Fruit fly (Drosophila melanogaster) whole organism, embryonic: ENCODE measurements around the gene Try29F.

Experiments used
- Atf-2 ChIP-seq: fragments of 200-800 bp; sonication (Bioruptor generic); optimal IDR thresholded peaks from 2 replicates; lab custom pipeline; 2016; ENCODE audit warnings: missing biosample characterization, missing genetic modification characterization
- Awh ChIP-seq: fragments of 200-800 bp; sonication (Bioruptor generic); IDR thresholded peaks from 2 replicates; pipeline ENCODE4, ENCODE4 v1.3.6; 2022; ENCODE audit warnings: missing biosample characterization, missing genetic modification characterization
- BtbVII ChIP-seq: fragments of 200-800 bp; sonication (Bioruptor generic); optimal IDR thresholded peaks from 3 replicates; lab custom pipeline; 2017; ENCODE audit warnings: missing biosample characterization, mild to moderate bottlenecking, missing genetic modification characterization
- CG11456 ChIP-seq: fragments of 200-800 bp; sonication (Bioruptor generic); IDR thresholded peaks from 3 replicates; pipeline ENCODE4 v1.3.6; 2022; ENCODE audit warnings: missing biosample characterization, missing genetic modification characterization
- CG17361 ChIP-seq: fragments of 200-800 bp; sonication (Bioruptor generic); IDR thresholded peaks from 3 replicates; pipeline ENCODE4 v1.3.6; 2022; ENCODE audit warnings: missing biosample characterization, missing genetic modification characterization
- CG17385 ChIP-seq: fragments of 200-800 bp; sonication (Bioruptor generic); optimal IDR thresholded peaks from 3 replicates; lab custom pipeline; 2018; ENCODE audit warnings: missing biosample characterization, mild to moderate bottlenecking, missing genetic modification characterization
- CG2875 ChIP-seq: fragments of 200-800 bp; sonication (Bioruptor generic); optimal IDR thresholded peaks from 2 replicates; lab custom pipeline; 2017; ENCODE audit warnings: missing biosample characterization, mild to moderate bottlenecking, missing genetic modification characterization, missing genetic modification reagents
- CG30403 ChIP-seq: fragments of 200-800 bp; sonication (Bioruptor generic); optimal IDR thresholded peaks from 3 replicates; lab custom pipeline; 2016; ENCODE audit warnings: missing biosample characterization, missing genetic modification characterization
- CG31441 ChIP-seq: fragments of 200-800 bp; sonication (Bioruptor generic); IDR thresholded peaks from 2 replicates; pipeline ENCODE4 v1.3.6; 2022; ENCODE audit warnings: missing biosample characterization, missing genetic modification characterization
- CG32767 ChIP-seq: fragments of 200-800 bp; sonication (Bioruptor generic); IDR thresholded peaks from 2 replicates; pipeline ENCODE4 v1.3.6; 2022; ENCODE audit warnings: missing biosample characterization, missing genetic modification characterization
- CG34224 ChIP-seq: fragments of 200-800 bp; sonication (Bioruptor generic); IDR thresholded peaks from 3 replicates; pipeline ENCODE4 v1.3.6; 2022; ENCODE audit warnings: missing biosample characterization, missing genetic modification characterization; ENCODE audit not compliant: partially characterized antibody
- CG34422 ChIP-seq: fragments of 200-800 bp; sonication (Bioruptor generic); IDR thresholded peaks from 3 replicates; pipeline ENCODE4 v1.3.6; 2022; ENCODE audit warnings: missing biosample characterization, missing genetic modification characterization
- CG3847 ChIP-seq: fragments of 200-800 bp; sonication (Bioruptor generic); IDR thresholded peaks from 2 replicates; pipeline ENCODE4 v1.3.6; 2022; ENCODE audit warnings: missing biosample characterization, missing genetic modification characterization
- CG6765 ChIP-seq: fragments of 200-800 bp; sonication (Bioruptor generic); optimal IDR thresholded peaks from 3 replicates; lab custom pipeline; 2017; ENCODE audit warnings: missing biosample characterization, mild to moderate bottlenecking, missing genetic modification characterization
- CG6813 ChIP-seq: fragments of 200-800 bp; sonication (Bioruptor generic); optimal IDR thresholded peaks from 2 replicates; lab custom pipeline; 2017; ENCODE audit warnings: missing biosample characterization, missing genetic modification characterization, mild to moderate bottlenecking, moderate library complexity, missing genetic modification reagents
- CG7357 ChIP-seq: fragments of 200-800 bp; sonication (Bioruptor generic); IDR thresholded peaks from 3 replicates; pipeline ENCODE4 v1.3.6; 2022; ENCODE audit warnings: missing biosample characterization, missing genetic modification characterization
- CG7928 ChIP-seq: fragments of 200-800 bp; sonication (Bioruptor generic); optimal IDR thresholded peaks from 2 replicates; lab custom pipeline; 2017; ENCODE audit warnings: missing biosample characterization, mild to moderate bottlenecking, missing genetic modification characterization
- CG8290 ChIP-seq, 3 experiments: fragments of 200-800 bp; sonication (Bioruptor generic); optimal IDR thresholded peaks; 2 replicates each; lab custom pipeline; 2016 to 2019; ENCODE audit warnings: missing biosample characterization in 3 of 3, missing genetic modification characterization in 3 of 3, mild to moderate bottlenecking in 2 of 3, moderate library complexity in 1 of 3
- CG9215 ChIP-seq: fragments of 200-800 bp; sonication (Bioruptor generic); IDR thresholded peaks from 2 replicates; pipeline ENCODE4 v1.3.6; 2022; ENCODE audit warnings: missing biosample characterization, missing genetic modification characterization
- D19A ChIP-seq: fragments of 200-800 bp; optimal IDR thresholded peaks from 3 replicates; lab custom pipeline; 2019; ENCODE audit warnings: missing biosample characterization, mild to moderate bottlenecking, missing genetic modification characterization, moderate library complexity
- Hr3 ChIP-seq: fragments of 200-800 bp; sonication (Bioruptor generic); optimal IDR thresholded peaks from 3 replicates; lab custom pipeline; 2016; ENCODE audit warnings: missing biosample characterization, missing genetic modification characterization
- Hr51 ChIP-seq, 2 experiments: fragments of 200-800 bp; sonication (Bioruptor generic); optimal IDR thresholded peaks; 2 replicates in 1 of 2; 3 replicates in 1 of 2; lab custom pipeline; 2016 to 2018; ENCODE audit warnings: missing biosample characterization in 2 of 2, missing genetic modification characterization in 2 of 2, mild to moderate bottlenecking in 1 of 2, moderate library complexity in 1 of 2
- Lhr ChIP-seq: fragments of 200-800 bp; sonication (Bioruptor generic); optimal IDR thresholded peaks from 3 replicates; lab custom pipeline; 2017; ENCODE audit warnings: mild to moderate bottlenecking, missing biosample characterization, missing genetic modification reagents, missing genetic modification characterization
- Lim3 ChIP-seq: fragments of 200-800 bp; sonication (Bioruptor generic); IDR thresholded peaks from 2 replicates; pipeline ENCODE4 v1.3.6; 2022; ENCODE audit warnings: missing biosample characterization, missing genetic modification characterization
- Mes4 ChIP-seq: fragments of 200-800 bp; sonication (Bioruptor generic); optimal IDR thresholded peaks from 2 replicates; lab custom pipeline; 2016; ENCODE audit warnings: missing biosample characterization, missing genetic modification characterization
- NK7.1 ChIP-seq: fragments of 200-800 bp; sonication (Bioruptor generic); optimal IDR thresholded peaks from 3 replicates; lab custom pipeline; 2016; ENCODE audit warnings: missing biosample characterization, missing genetic modification characterization
- Nf-YB ChIP-seq: fragments of 200-800 bp; sonication (Bioruptor generic); optimal IDR thresholded peaks from 3 replicates; lab custom pipeline; 2019; ENCODE audit warnings: missing biosample characterization, mild to moderate bottlenecking, missing genetic modification characterization, moderate library complexity
- al ChIP-seq: fragments of 200-800 bp; sonication (Bioruptor generic); IDR thresholded peaks from 2 replicates; pipeline ENCODE4 v1.3.6; 2022; ENCODE audit warnings: missing biosample characterization, missing genetic modification characterization
- ato ChIP-seq: fragments of 200-800 bp; sonication (Bioruptor generic); IDR thresholded peaks from 2 replicates; pipeline ENCODE4 v1.3.6; 2022; ENCODE audit warnings: missing biosample characterization, missing genetic modification characterization; ENCODE audit not compliant: partially characterized antibody
- bigmax ChIP-seq: fragments of 200-800 bp; sonication (Bioruptor generic); optimal IDR thresholded peaks from 2 replicates; lab custom pipeline; 2018; ENCODE audit warnings: missing biosample characterization, mild to moderate bottlenecking, missing genetic modification characterization
- dimm ChIP-seq: fragments of 200-800 bp; sonication (Bioruptor generic); IDR thresholded peaks from 2 replicates; pipeline ENCODE4 v1.3.6; 2022; ENCODE audit warnings: missing biosample characterization, missing genetic modification characterization
- dpn ChIP-seq, 2 experiments: fragments of 200-800 bp; sonication (Bioruptor generic); optimal IDR thresholded peaks; 3 replicates each; lab custom pipeline; 2016; ENCODE audit warnings: missing biosample characterization in 2 of 2, missing genetic modification characterization in 2 of 2
- dysf ChIP-seq: fragments of 200-800 bp; sonication (Bioruptor generic); IDR thresholded peaks from 3 replicates; pipeline ENCODE4 v1.3.6; 2022; ENCODE audit warnings: missing biosample characterization, missing genetic modification characterization
- emc ChIP-seq: fragments of 200-800 bp; sonication (Bioruptor generic); optimal IDR thresholded peaks from 2 replicates; lab custom pipeline; 2016; ENCODE audit warnings: missing biosample characterization, missing genetic modification characterization
- fd3F ChIP-seq: fragments of 200-800 bp; sonication (Bioruptor generic); optimal IDR thresholded peaks from 2 replicates; lab custom pipeline; 2018; ENCODE audit warnings: missing biosample characterization, mild to moderate bottlenecking, missing genetic modification characterization, moderate library complexity
- hb ChIP-seq: fragments of 200-800 bp; sonication (Bioruptor generic); IDR thresholded peaks from 3 replicates; pipeline ENCODE4 v1.3.6; 2022; ENCODE audit warnings: missing biosample characterization, missing genetic modification characterization; ENCODE audit not compliant: partially characterized antibody
- hth ChIP-seq: fragments of >200 bp; optimal IDR thresholded peaks from 2 replicates; lab custom pipeline; 2017; ENCODE audit warnings: inconsistent platforms
- maf-S ChIP-seq: fragments of 200-800 bp; sonication (Bioruptor generic); optimal IDR thresholded peaks from 2 replicates; lab custom pipeline; 2016; ENCODE audit warnings: missing biosample characterization, missing genetic modification characterization
- nmo ChIP-seq: fragments of 200-800 bp; sonication (Bioruptor generic); optimal IDR thresholded peaks from 2 replicates; lab custom pipeline; 2018; ENCODE audit warnings: missing biosample characterization, mild to moderate bottlenecking, missing genetic modification characterization, moderate library complexity
- pb ChIP-seq: fragments of 200-800 bp; sonication (Bioruptor generic); optimal IDR thresholded peaks from 3 replicates; lab custom pipeline; 2016; ENCODE audit warnings: missing biosample characterization, missing genetic modification characterization
- shn ChIP-seq: fragments of 200-800 bp; sonication (Bioruptor generic); optimal IDR thresholded peaks from 3 replicates; lab custom pipeline; 2016; ENCODE audit warnings: missing biosample characterization, missing genetic modification characterization
- sna ChIP-seq: fragments of 200-800 bp; sonication (Bioruptor generic); IDR thresholded peaks from 2 replicates; pipeline ENCODE4 v1.3.6; 2022; ENCODE audit warnings: missing biosample characterization, missing genetic modification characterization; ENCODE audit not compliant: partially characterized antibody
- ssp ChIP-seq: fragments of 200-800 bp; sonication (Bioruptor generic); IDR thresholded peaks from 2 replicates; pipeline ENCODE4 v1.3.6; 2022; ENCODE audit warnings: missing biosample characterization, missing genetic modification characterization
- tup ChIP-seq: fragments of 200-800 bp; sonication (Bioruptor generic); optimal IDR thresholded peaks from 2 replicates; lab custom pipeline; 2016; ENCODE audit warnings: missing biosample characterization, mild to moderate bottlenecking, missing genetic modification characterization, moderate library complexity
- unc-4 ChIP-seq: fragments of 200-800 bp; sonication (Bioruptor generic); IDR thresholded peaks from 2 replicates; pipeline ENCODE4 v1.3.6; 2022; ENCODE audit warnings: missing biosample characterization, missing genetic modification characterization; ENCODE audit not compliant: partially characterized antibody
- vvl ChIP-seq: fragments of 200-800 bp; sonication (Bioruptor generic); IDR thresholded peaks from 2 replicates; pipeline ENCODE4 v1.3.6; 2022; ENCODE audit warnings: missing biosample characterization, missing genetic modification characterization
- wdn ChIP-seq: fragments of 200-800 bp; sonication (Bioruptor generic); IDR thresholded peaks from 2 replicates; pipeline ENCODE4 v1.3.6; 2022; ENCODE audit warnings: missing biosample characterization, missing genetic modification characterization
- zen2 ChIP-seq: fragments of 200-800 bp; sonication (Bioruptor generic); IDR thresholded peaks from 3 replicates; pipeline ENCODE4 v1.3.6; 2022; ENCODE audit warnings: missing biosample characterization, missing genetic modification characterization; ENCODE audit not compliant: partially characterized antibody
- zf30C ChIP-seq: fragments of 200-800 bp; sonication (Bioruptor generic); optimal IDR thresholded peaks from 3 replicates; lab custom pipeline; 2018; ENCODE audit warnings: missing biosample characterization, mild to moderate bottlenecking, missing genetic modification characterization

Gene Try29F

dm6 chr2L:8951184-8951934, 47.0 kb upstream of the Try29F start, which contains the start of gene C1GalTA (continued):
- TF ChIP-seq Lim3 (no peak), hb (GFP tag; lab: Robert Waterston, UW) (no peak), dysf (peak; percentile 98), maf-S (GFP tag; lab: Kevin White, UChicago) (peak; percentile 21), CG8290 (GFP tag; optimal IDR thresholded peaks at IDR 0.05; lab: Kevin White, UChicago) (peak; percentile 95), CG8290 (tag; optimal IDR thresholded peaks at IDR 0.05; lab: Kevin White, UChicago) (peak in 1 of 2 experiments; percentile 19), NK7.1 (GFP tag; lab: Kevin White, UChicago) (peak; percentile 43), vvl (GFP tag; lab: Robert Waterston, UW) (peak; percentile 98), Nf-YB (GFP tag; lab: Kevin White, UChicago) (peak; percentile 92), fd3F (peak; percentile 97), BtbVII (GFP tag; lab: Kevin White, UChicago) (peak; percentile 98), CG30403 (GFP tag; lab: Kevin White, UChicago) (peak; percentile 97), CG6813 (peak; percentile 96), sna (GFP tag; lab: Robert Waterston, UW) (no peak), CG34422 (GFP tag; lab: Robert Waterston, UW) (peak; percentile 96), CG31441 (peak; percentile 100), CG34224 (GFP tag; lab: Robert Waterston, UW) (no peak), emc (GFP tag; lab: Kevin White, UChicago) (peak; percentile 39), tup (GFP tag; lab: Kevin White, UChicago) (peak; percentile 28), zen2 (GFP tag; lab: Robert Waterston, UW) (no peak), bigmax (GFP tag; lab: Kevin White, UChicago) (no peak), CG6765 (peak; percentile 98), CG9215 (GFP tag; lab: Robert Waterston, UW) (peak; percentile 95), Atf-2 (GFP tag; lab: Kevin White, UChicago) (peak; percentile 42), Hr51 (GFP tag; optimal IDR thresholded peaks at IDR 0.05; lab: Kevin White, UChicago) (peak; percentile 73 to 99), CG32767 (peak; percentile 96), ato (GFP tag; lab: Robert Waterston, UW) (no peak), CG11456 (GFP tag; lab: Robert Waterston, UW) (no peak; the same call in 2 of the 3 replicates), shn (GFP tag; lab: Kevin White, UChicago) (peak; percentile 63), CG2875 (GFP tag; lab: Kevin White, UChicago) (peak; percentile 96), CG7928 (GFP tag; lab: Kevin White, UChicago) (peak; percentile 75), CG17385 (GFP tag; lab: Kevin White, UChicago) (peak; percentile 98), CG7357 (GFP tag; lab: Robert Waterston, UW) (peak; percentile 91), nmo (GFP tag; lab: Kevin White, UChicago) (peak; percentile 100), D19A (tag; lab: Kevin White, UChicago) (peak; percentile 98), Lhr (peak; percentile 91), CG3847 (GFP tag; lab: Robert Waterston, UW) (peak; percentile 92), dpn (GFP tag; optimal IDR thresholded peaks at IDR 0.05; lab: Kevin White, UChicago) (peak; percentile 68 to 94), zf30C (peak; percentile 96), unc-4 (no peak), al (GFP tag; lab: Robert Waterston, UW) (peak; percentile 93), Mes4 (peak; percentile 57), Hr3 (GFP tag; lab: Kevin White, UChicago) (peak; percentile 97), wdn (GFP tag; lab: Robert Waterston, UW) (peak; percentile 90), CG17361 (peak; percentile 100), hth (lab: Kevin White, UChicago) (no peak), dimm (peak; percentile 77), Awh (GFP tag; lab: Robert Waterston, UW) (peak; percentile 95), pb (GFP tag; lab: Kevin White, UChicago) (peak; percentile 11), ssp (peak; percentile 91)
